Worm (Caenorhabditis elegans) whole organism, late embryonic: ENCODE measurements around the gene C47E8.4.

Experiments used
- F13H6.1 ChIP-seq: sonication (generic microtip); optimal IDR thresholded peaks from 2 replicates; lab custom pipeline; 2016; ENCODE audit warnings: missing genetic modification characterization, missing compliant biosample characterization
- ama-1 ChIP-seq: fragments of 150-350 bp; optimal IDR thresholded peaks from 2 replicates; lab custom pipeline; 2014
- ceh-14 ChIP-seq: sonication (generic microtip); optimal IDR thresholded peaks from 2 replicates; lab custom pipeline; 2016; ENCODE audit warnings: missing genotype, missing genetic modification characterization, missing compliant biosample characterization
- dve-1 ChIP-seq: sonication (generic microtip); optimal IDR thresholded peaks from 2 replicates; lab custom pipeline; 2017; ENCODE audit warnings: antibody characterized with exemption, mild to moderate bottlenecking, missing genetic modification characterization, missing compliant biosample characterization
- ets-4 ChIP-seq: sonication (generic microtip); optimal IDR thresholded peaks from 2 replicates; lab custom pipeline; 2016; ENCODE audit warnings: missing genetic modification characterization, missing compliant biosample characterization
- nfya-1 ChIP-seq: sonication (generic microtip); optimal IDR thresholded peaks from 2 replicates; lab custom pipeline; 2017; ENCODE audit warnings: missing genetic modification characterization, mild to moderate bottlenecking, missing compliant biosample characterization, antibody characterized with exemption, moderate library complexity
- odd-2 ChIP-seq: sonication (generic microtip); optimal IDR thresholded peaks from 2 replicates; lab custom pipeline; 2017; ENCODE audit warnings: antibody characterized with exemption, mild to moderate bottlenecking, missing genetic modification characterization, missing compliant biosample characterization
- pag-3 ChIP-seq: sonication (generic microtip); optimal IDR thresholded peaks from 2 replicates; lab custom pipeline; 2016; ENCODE audit warnings: missing compliant biosample characterization, missing genetic modification characterization, borderline replicate concordance
- rnt-1 ChIP-seq: sonication (generic microtip); optimal IDR thresholded peaks from 2 replicates; lab custom pipeline; 2016; ENCODE audit warnings: missing genetic modification characterization, missing compliant biosample characterization
- tbx-2 ChIP-seq: sonication (generic microtip); optimal IDR thresholded peaks from 2 replicates; lab custom pipeline; 2016; ENCODE audit warnings: missing genetic modification characterization, missing compliant biosample characterization
- unc-3 ChIP-seq, 2 experiments: fragments of 200-800 bp in 1 of 2; sonication (Bioruptor generic) in 1 of 2; sonication (generic microtip) in 1 of 2; conservative IDR thresholded peaks in 1 of 2; optimal IDR thresholded peaks in 1 of 2; 2 replicates each; pipeline versions ENCODE4 v1.3.6 to Lab custom; 2016 to 2022; ENCODE audit warnings: missing compliant biosample characterization in 2 of 2, missing genetic modification characterization in 2 of 2, missing genetic modification reagents in 1 of 2

ce11 chrV:14698666-14699065 is 13.4 kb upstream of the C47E8.4 start, which contains the start of gene set-5:
- TF ChIP-seq rnt-1 (tag; lab: Kevin White, UChicago) (no peak), pag-3 (tag; lab: Kevin White, UChicago) (no peak), F13H6.1 (tag; lab: Kevin White, UChicago) (no peak), nfya-1 (no peak), tbx-2 (no peak), ama-1 (lab: Kevin White, UChicago) (no peak), unc-3 (GFP tag; conservative IDR thresholded peaks at IDR 0.05; lab: Robert Waterston, UW) (no peak), unc-3 (tag; optimal IDR thresholded peaks at IDR 0.05; lab: Kevin White, UChicago) (no peak), ets-4 (tag; lab: Kevin White, UChicago) (no peak), ceh-14 (tag; lab: Kevin White, UChicago) (no peak), dve-1 (tag; lab: Kevin White, UChicago) (no peak), odd-2 (tag; lab: Kevin White, UChicago) (no peak)
